Fruit fly (Drosophila melanogaster) whole organism, embryonic: ENCODE results near the gene Vps13D.

Source experiments
- Atf3 ChIP-seq: fragments of 200-800 bp; sonication (Bioruptor generic); optimal IDR thresholded peaks from 3 replicates; lab custom pipeline; 2016; ENCODE audit warnings: missing biosample characterization, missing genetic modification characterization
- CG10565 ChIP-seq: fragments of 200-800 bp; sonication (Bioruptor generic); optimal IDR thresholded peaks from 3 replicates; lab custom pipeline; 2016; ENCODE audit warnings: missing biosample characterization, mild to moderate bottlenecking, missing genetic modification characterization
- CG10654 ChIP-seq: fragments of 200-800 bp; sonication (Bioruptor generic); optimal IDR thresholded peaks from 2 replicates; lab custom pipeline; 2016; ENCODE audit warnings: missing biosample characterization, missing genetic modification characterization
- CG11247 ChIP-seq: fragments of 200-800 bp; sonication (Bioruptor generic); IDR thresholded peaks from 2 replicates; pipeline ENCODE4 v1.3.6; 2022; ENCODE audit warnings: missing biosample characterization, missing genetic modification characterization
- CG11398 ChIP-seq: fragments of 200-800 bp; sonication (Bioruptor generic); optimal IDR thresholded peaks from 2 replicates; lab custom pipeline; 2016; ENCODE audit warnings: missing biosample characterization, missing genetic modification characterization
- CG12155 ChIP-seq: fragments of 200-800 bp; sonication (Bioruptor generic); optimal IDR thresholded peaks from 3 replicates; lab custom pipeline; 2016; ENCODE audit warnings: missing biosample characterization, missing genetic modification characterization
- CG12236 ChIP-seq: fragments of 200-800 bp; sonication (Bioruptor generic); optimal IDR thresholded peaks from 2 replicates; lab custom pipeline; 2016; ENCODE audit warnings: missing biosample characterization, missing genetic modification characterization
- CG17912 ChIP-seq: fragments of 200-800 bp; sonication (Bioruptor generic); optimal IDR thresholded peaks from 2 replicates; lab custom pipeline; 2018; ENCODE audit warnings: missing biosample characterization, mild to moderate bottlenecking, missing genetic modification characterization
- CG18011 ChIP-seq: fragments of 200-800 bp; sonication (Bioruptor generic); optimal IDR thresholded peaks from 2 replicates; lab custom pipeline; 2017; ENCODE audit warnings: missing biosample characterization, missing genetic modification characterization, mild to moderate bottlenecking, moderate library complexity, missing genotype
- CG2199 ChIP-seq: fragments of 200-800 bp; sonication (Bioruptor generic); IDR thresholded peaks from 3 replicates; pipeline ENCODE4 v1.3.6; 2022; ENCODE audit warnings: missing biosample characterization, missing genetic modification characterization
- CG33213 ChIP-seq: fragments of 200-800 bp; sonication (Bioruptor generic); optimal IDR thresholded peaks from 3 replicates; lab custom pipeline; 2016; ENCODE audit warnings: missing biosample characterization, missing genetic modification characterization
- CG4404 ChIP-seq: fragments of 200-800 bp; sonication (Bioruptor generic); IDR thresholded peaks from 2 replicates; pipeline ENCODE4 v1.3.6; 2022; ENCODE audit warnings: missing biosample characterization, missing genetic modification characterization
- CG5180 ChIP-seq: fragments of 200-800 bp; sonication (Bioruptor generic); optimal IDR thresholded peaks from 3 replicates; lab custom pipeline; 2017; ENCODE audit warnings: missing biosample characterization, missing genetic modification characterization, mild to moderate bottlenecking, moderate library complexity, missing genetic modification reagents
- CG5953 ChIP-seq: fragments of 200-800 bp; sonication (Bioruptor generic); IDR thresholded peaks from 2 replicates; pipeline ENCODE4 v1.3.6; 2022; ENCODE audit warnings: missing biosample characterization, missing genetic modification characterization
- CG7745 ChIP-seq: fragments of 200-800 bp; sonication (Bioruptor generic); optimal IDR thresholded peaks from 2 replicates; lab custom pipeline; 2018; ENCODE audit warnings: missing biosample characterization, mild to moderate bottlenecking, missing genetic modification characterization, moderate library complexity
- CG9932 ChIP-seq: fragments of 200-800 bp; sonication (Bioruptor generic); IDR thresholded peaks from 2 replicates; pipeline ENCODE4 v1.3.6; 2022; ENCODE audit warnings: missing biosample characterization, missing genetic modification characterization
- Deaf1 ChIP-seq: fragments of 200-800 bp; optimal IDR thresholded peaks from 3 replicates; lab custom pipeline; 2019; ENCODE audit warnings: missing biosample characterization, mild to moderate bottlenecking, missing genetic modification characterization, moderate library complexity
- Dek ChIP-seq: fragments of 200-800 bp; sonication (Bioruptor generic); optimal IDR thresholded peaks from 3 replicates; lab custom pipeline; 2019; ENCODE audit warnings: missing biosample characterization, mild to moderate bottlenecking, missing genetic modification characterization, moderate library complexity
- Doc2 ChIP-seq: fragments of 200-800 bp; sonication (Bioruptor generic); IDR thresholded peaks from 2 replicates; pipeline ENCODE4 v1.3.6; 2022; ENCODE audit warnings: missing biosample characterization, missing genetic modification characterization
- HLHmδ ChIP-seq: fragments of 200-800 bp; sonication (Bioruptor generic); optimal IDR thresholded peaks from 2 replicates; lab custom pipeline; 2018; ENCODE audit warnings: missing biosample characterization, mild to moderate bottlenecking, missing genetic modification characterization, moderate library complexity
- HmgD ChIP-seq: fragments of 200-800 bp; sonication (Bioruptor generic); optimal IDR thresholded peaks from 3 replicates; lab custom pipeline; 2016; ENCODE audit warnings: missing biosample characterization, missing genetic modification characterization
- Hmx ChIP-seq: fragments of 200-800 bp; sonication (Bioruptor generic); optimal IDR thresholded peaks from 2 replicates; lab custom pipeline; 2016; ENCODE audit warnings: missing biosample characterization, missing genetic modification characterization
- Hsf ChIP-seq: fragments of 200-800 bp; sonication (Bioruptor generic); optimal IDR thresholded peaks from 3 replicates; lab custom pipeline; 2016; ENCODE audit warnings: missing biosample characterization, missing genetic modification characterization
- Lpt ChIP-seq: fragments of >200 bp; optimal IDR thresholded peaks from 2 replicates; lab custom pipeline; 2018; ENCODE audit warnings: missing biosample characterization, missing genetic modification characterization
- NC2α ChIP-seq: fragments of 200-800 bp; sonication (Bioruptor generic); optimal IDR thresholded peaks from 2 replicates; lab custom pipeline; 2016; ENCODE audit warnings: missing biosample characterization, missing genetic modification characterization
- Neu2 ChIP-seq: fragments of 200-800 bp; sonication (Bioruptor generic); optimal IDR thresholded peaks from 3 replicates; lab custom pipeline; 2016; ENCODE audit warnings: missing biosample characterization, missing genetic modification characterization, borderline replicate concordance
- Optix ChIP-seq: fragments of 200-800 bp; sonication (Bioruptor generic); IDR thresholded peaks from 3 replicates; pipeline ENCODE4 v1.3.6; 2022; ENCODE audit warnings: missing biosample characterization, missing genetic modification characterization
- Pdp1 ChIP-seq, 2 experiments: fragments of 200-800 bp; sonication (Bioruptor generic); optimal IDR thresholded peaks; 3 replicates each; lab custom pipeline; 2016; ENCODE audit warnings: missing biosample characterization in 2 of 2, missing genetic modification characterization in 2 of 2, mild to moderate bottlenecking in 1 of 2, moderate library complexity in 1 of 2
- Ptx1 ChIP-seq: fragments of 200-800 bp; sonication (Bioruptor generic); IDR thresholded peaks from 2 replicates; pipeline ENCODE4 v1.3.6; 2022; ENCODE audit warnings: missing biosample characterization, missing genetic modification characterization
- Sry-β ChIP-seq: fragments of 200-800 bp; sonication (Bioruptor generic); optimal IDR thresholded peaks from 2 replicates; lab custom pipeline; 2018; ENCODE audit warnings: missing biosample characterization, mild to moderate bottlenecking, missing genetic modification characterization, moderate library complexity
- Vsx1 ChIP-seq: fragments of 200-800 bp; sonication (Bioruptor generic); optimal IDR thresholded peaks from 2 replicates; lab custom pipeline; 2017; ENCODE audit warnings: missing biosample characterization, mild to moderate bottlenecking, missing genetic modification characterization, missing genetic modification reagents
- YL-1 ChIP-seq: fragments of 200-800 bp; sonication (Bioruptor generic); optimal IDR thresholded peaks from 3 replicates; lab custom pipeline; 2017; ENCODE audit warnings: missing biosample characterization, mild to moderate bottlenecking, missing genetic modification characterization
- ci ChIP-seq: fragments of 200-800 bp; sonication (Bioruptor generic); IDR thresholded peaks from 3 replicates; pipeline ENCODE4 v1.3.6; 2022; ENCODE audit warnings: missing biosample characterization, missing genetic modification characterization
- dmrt99B ChIP-seq: fragments of 200-800 bp; sonication (Bioruptor generic); optimal IDR thresholded peaks from 2 replicates; lab custom pipeline; 2018; ENCODE audit warnings: missing biosample characterization, mild to moderate bottlenecking, missing genetic modification characterization, moderate library complexity
- gce ChIP-seq: fragments of 200-800 bp; sonication (Bioruptor generic); IDR thresholded peaks from 3 replicates; pipeline ENCODE4 v1.3.6; 2022; ENCODE audit warnings: missing biosample characterization, missing genetic modification characterization
- gcm ChIP-seq: fragments of 200-800 bp; sonication (Bioruptor generic); optimal IDR thresholded peaks from 2 replicates; lab custom pipeline; 2019; ENCODE audit warnings: missing biosample characterization, mild to moderate bottlenecking, missing genetic modification characterization, moderate library complexity
- her ChIP-seq: fragments of 200-800 bp; sonication (Bioruptor generic); optimal IDR thresholded peaks from 2 replicates; lab custom pipeline; 2016; ENCODE audit warnings: missing biosample characterization, missing genetic modification characterization
- hkb ChIP-seq, 2 experiments: fragments of 200-800 bp in 1 of 2; fragments of >200 bp in 1 of 2; sonication (Bioruptor generic) in 1 of 2; IDR thresholded peaks in 1 of 2; optimal IDR thresholded peaks in 1 of 2; 2 replicates each; pipeline versions ENCODE4 v1.3.6 to Lab custom; 2017 to 2022; ENCODE audit warnings: missing biosample characterization in 1 of 2, missing genetic modification characterization in 1 of 2
- insv ChIP-seq, 2 experiments: fragments of 200-800 bp; sonication (Bioruptor generic); optimal IDR thresholded peaks; 3 replicates each; lab custom pipeline; 2016 to 2018; ENCODE audit warnings: missing biosample characterization in 2 of 2, missing genetic modification characterization in 2 of 2
- pita ChIP-seq: fragments of 200-800 bp; sonication (Bioruptor generic); optimal IDR thresholded peaks from 2 replicates; lab custom pipeline; 2017; ENCODE audit warnings: missing biosample characterization, mild to moderate bottlenecking, missing genetic modification characterization
- ro ChIP-seq: fragments of 200-800 bp; sonication (Bioruptor generic); IDR thresholded peaks from 2 replicates; pipeline ENCODE4 v1.3.6; 2022; ENCODE audit warnings: missing biosample characterization, missing genetic modification characterization
- run ChIP-seq: fragments of 200-800 bp; sonication (Bioruptor generic); optimal IDR thresholded peaks from 3 replicates; lab custom pipeline; 2018; ENCODE audit warnings: missing biosample characterization, mild to moderate bottlenecking, missing genetic modification characterization
- scrt ChIP-seq: fragments of 200-800 bp; sonication (Bioruptor generic); optimal IDR thresholded peaks from 2 replicates; lab custom pipeline; 2018; ENCODE audit warnings: missing biosample characterization, mild to moderate bottlenecking, missing genetic modification characterization, moderate library complexity
- seq ChIP-seq: fragments of 200-800 bp; sonication (Bioruptor generic); IDR thresholded peaks from 2 replicates; pipeline ENCODE4 v1.3.6; 2022; ENCODE audit warnings: missing biosample characterization, missing genetic modification characterization
- shn ChIP-seq: fragments of 200-800 bp; sonication (Bioruptor generic); optimal IDR thresholded peaks from 3 replicates; lab custom pipeline; 2016; ENCODE audit warnings: missing biosample characterization, missing genetic modification characterization
- slp2 ChIP-seq: fragments of 200-800 bp; sonication (Bioruptor generic); optimal IDR thresholded peaks from 2 replicates; lab custom pipeline; 2016; ENCODE audit warnings: missing biosample characterization, missing genetic modification characterization
- toy ChIP-seq: fragments of 200-800 bp; sonication (Bioruptor generic); IDR thresholded peaks from 2 replicates; pipeline ENCODE4 v1.3.6; 2022; ENCODE audit warnings: missing biosample characterization, missing genetic modification characterization
- zen2 ChIP-seq: fragments of 200-800 bp; sonication (Bioruptor generic); IDR thresholded peaks from 3 replicates; pipeline ENCODE4 v1.3.6; 2022; ENCODE audit warnings: missing biosample characterization, missing genetic modification characterization; ENCODE audit not compliant: partially characterized antibody
- zfh2 ChIP-seq: fragments of 200-800 bp; sonication (Bioruptor generic); optimal IDR thresholded peaks from 2 replicates; lab custom pipeline; 2016; ENCODE audit warnings: missing biosample characterization, missing genetic modification characterization

Vps13D gene

dm6 chr3L:12772740-12773686, 18.2 kb downstream of the Vps13D start, which contains the start of gene Hip1 (continued):
- TF ChIP-seq CG5180 (no peak), CG5953 (GFP tag; lab: Robert Waterston, UW) (no peak), pita (GFP tag; lab: Kevin White, UChicago) (no peak), CG18011 (GFP tag; lab: Kevin White, UChicago) (no peak), CG33213 (GFP tag; lab: Kevin White, UChicago) (no peak), hkb (optimal IDR thresholded peaks at IDR 0.05; lab: Kevin White, UChicago) (no peak), hkb (GFP tag; IDR thresholded peaks at IDR 0.05; lab: Robert Waterston, UW) (peak; percentile 46; the same call in 1 of the 2 replicates), CG2199 (GFP tag; lab: Robert Waterston, UW) (no peak), zen2 (GFP tag; lab: Robert Waterston, UW) (peak; percentile 82), Deaf1 (peak; percentile 95), YL-1 (peak; percentile 0), shn (no peak), CG4404 (GFP tag; lab: Robert Waterston, UW) (no peak), CG9932 (GFP tag; lab: Robert Waterston, UW) (no peak), ro (GFP tag; lab: Robert Waterston, UW) (no peak), NC2α (GFP tag; lab: Kevin White, UChicago) (no peak), run (tag; lab: Kevin White, UChicago) (no peak), gce (no peak), Hmx (GFP tag; lab: Kevin White, UChicago) (no peak), Vsx1 (GFP tag; lab: Kevin White, UChicago) (no peak), toy (GFP tag; lab: Robert Waterston, UW) (no peak), HmgD (GFP tag; lab: Kevin White, UChicago) (no peak), Doc2 (no peak), CG10565 (no peak), dmrt99B (tag; lab: Kevin White, UChicago) (no peak), Dek (no peak), her (no peak), zfh2 (GFP tag; lab: Kevin White, UChicago) (no peak), scrt (no peak), Neu2 (GFP tag; lab: Kevin White, UChicago) (no peak), CG7745 (no peak), CG11247 (GFP tag; lab: Robert Waterston, UW) (no peak), Atf3 (GFP tag; lab: Kevin White, UChicago) (no peak), seq (GFP tag; lab: Robert Waterston, UW) (no peak; the same call in 1 of the 2 replicates), insv (GFP tag; optimal IDR thresholded peaks at IDR 0.05; lab: Kevin White, UChicago) (no peak), Hsf (GFP tag; lab: Kevin White, UChicago) (no peak), Pdp1 (GFP tag; optimal IDR thresholded peaks at IDR 0.05; lab: Kevin White, UChicago) (no peak), Sry-β (GFP tag; lab: Kevin White, UChicago) (no peak), slp2 (no peak), CG11398 (GFP tag; lab: Kevin White, UChicago) (no peak), CG12155 (no peak), Lpt (GFP tag; lab: Kevin White, UChicago) (no peak), gcm (GFP tag; lab: Kevin White, UChicago) (no peak), CG10654 (GFP tag; lab: Kevin White, UChicago) (no peak), HLHmδ (GFP tag; lab: Kevin White, UChicago) (no peak), ci (GFP tag; lab: Robert Waterston, UW) (no peak; the same call in 2 of the 3 replicates), CG12236 (GFP tag; lab: Kevin White, UChicago) (no peak), Ptx1 (GFP tag; lab: Robert Waterston, UW) (no peak), Optix (GFP tag; lab: Robert Waterston, UW) (no peak), CG17912 (GFP tag; lab: Kevin White, UChicago) (no peak)
